Worm (Caenorhabditis elegans) whole organism, midembryonic: ENCODE measurements around the gene mnp-1.

Experiments used
- T22C8.4 ChIP-seq: fragments of 200-800 bp; sonication (Bioruptor generic); IDR thresholded peaks from 2 replicates; pipeline ENCODE4 v1.3.6; 2022; ENCODE audit warnings: missing genetic modification characterization, missing compliant biosample characterization
- flt-1 ChIP-seq: fragments of 200-800 bp; sonication (Bioruptor generic); IDR thresholded peaks from 2 replicates; pipeline ENCODE4 v1.3.6; 2022; ENCODE audit warnings: missing genetic modification characterization, missing compliant biosample characterization
- klf-2 ChIP-seq: fragments of 200-800 bp; sonication (Bioruptor generic); conservative IDR thresholded peaks from 2 replicates; pipeline ENCODE4 v1.3.6; 2022; ENCODE audit warnings: missing genetic modification reagents, missing genetic modification characterization, missing compliant biosample characterization
- med-1 ChIP-seq: sonication (generic microtip); optimal IDR thresholded peaks from 2 replicates; lab custom pipeline; 2017; ENCODE audit warnings: missing genetic modification characterization, mild to moderate bottlenecking, missing compliant biosample characterization, antibody characterized with exemption, missing genetic modification reagents; ENCODE audit not compliant: insufficient read depth
- ztf-23 ChIP-seq: fragments of 200-800 bp; sonication (Bioruptor generic); IDR thresholded peaks from 2 replicates; pipeline ENCODE4 v1.3.6; 2022; ENCODE audit warnings: missing genetic modification reagents, missing genetic modification characterization, missing compliant biosample characterization

- TF ChIP-seq med-1 (GFP tag; lab: Kevin White, UChicago) = no peak
- no peak for TF ChIP-seq flt-1
- no peak for TF ChIP-seq T22C8.4 (GFP tag; lab: Robert Waterston, UW)
- no peak for TF ChIP-seq ztf-23
- no peak for TF ChIP-seq klf-2 (GFP tag; lab: Robert Waterston, UW)
These were observed 16.5 kb downstream of the mnp-1 start for ce11 chrIII:4372894-4373293.
